Worm (Caenorhabditis elegans) whole organism, mixed stage, embryonic: ENCODE data around the gene pat-12.

Experiments
- M03D4.4 ChIP-seq: sonication (generic microtip); optimal IDR thresholded peaks from 2 replicates; lab custom pipeline; 2017; ENCODE audit warnings: mild to moderate bottlenecking, missing genetic modification characterization, missing compliant biosample characterization
- bed-3 ChIP-seq: fragments of 200-800 bp; sonication (Bioruptor generic); optimal IDR thresholded peaks from 3 replicates; lab custom pipeline; 2018; ENCODE audit warnings: mild to moderate bottlenecking, missing genetic modification characterization, moderate library complexity, missing compliant biosample characterization
- blmp-1 ChIP-seq: fragments of 150-350 bp; optimal IDR thresholded peaks from 2 replicates; lab custom pipeline; 2014; ENCODE audit warnings: missing biosample characterization, missing genetic modification characterization
- ceh-39 ChIP-seq: fragments of 150-350 bp; optimal IDR thresholded peaks from 2 replicates; lab custom pipeline; 2014; ENCODE audit warnings: missing biosample characterization, missing genetic modification characterization
- ceh-43 ChIP-seq: fragments of 200-800 bp; sonication (Bioruptor generic); optimal IDR thresholded peaks from 2 replicates; lab custom pipeline; 2018; ENCODE audit warnings: mild to moderate bottlenecking, missing genetic modification characterization, moderate library complexity, missing compliant biosample characterization
- ceh-83 ChIP-seq: fragments of 200-800 bp; sonication (Bioruptor generic); optimal IDR thresholded peaks from 2 replicates; lab custom pipeline; 2018; ENCODE audit warnings: mild to moderate bottlenecking, missing genetic modification characterization, missing compliant biosample characterization
- ces-1 ChIP-seq: fragments of 150-350 bp; optimal IDR thresholded peaks from 2 replicates; lab custom pipeline; 2014; ENCODE audit warnings: missing biosample characterization, missing genetic modification reagents, missing genetic modification characterization
- cnd-1 ChIP-seq: fragments of 200-800 bp; sonication (Bioruptor generic); optimal IDR thresholded peaks from 2 replicates; lab custom pipeline; 2018; ENCODE audit warnings: mild to moderate bottlenecking, missing genetic modification characterization, missing compliant biosample characterization
- drap-1 ChIP-seq: fragments of 200-800 bp; sonication (Bioruptor generic); optimal IDR thresholded peaks from 3 replicates; lab custom pipeline; 2018; ENCODE audit warnings: mild to moderate bottlenecking, missing genetic modification characterization, missing compliant biosample characterization
- elt-1 ChIP-seq: sonication (generic microtip); optimal IDR thresholded peaks from 2 replicates; lab custom pipeline; 2017; ENCODE audit warnings: missing genetic modification characterization, mild to moderate bottlenecking, missing compliant biosample characterization, antibody characterized with exemption, moderate library complexity, borderline replicate concordance; ENCODE audit not compliant: insufficient read depth
- elt-3 ChIP-seq: fragments of 150-350 bp; optimal IDR thresholded peaks from 2 replicates; lab custom pipeline; 2014; ENCODE audit warnings: missing biosample characterization, missing genetic modification characterization
- flh-1 ChIP-seq: fragments of 200-800 bp; sonication (Bioruptor generic); optimal IDR thresholded peaks from 2 replicates; lab custom pipeline; 2018; ENCODE audit warnings: mild to moderate bottlenecking, missing genetic modification characterization, moderate library complexity, missing compliant biosample characterization
- ham-2 ChIP-seq: fragments of 200-800 bp; sonication (Bioruptor generic); optimal IDR thresholded peaks from 2 replicates; lab custom pipeline; 2018; ENCODE audit warnings: mild to moderate bottlenecking, missing genetic modification characterization, missing compliant biosample characterization
- lin-13 ChIP-seq: fragments of 150-350 bp; optimal IDR thresholded peaks from 2 replicates; lab custom pipeline; 2014; ENCODE audit warnings: missing biosample characterization, missing genetic modification characterization
- lin-32 ChIP-seq: fragments of 200-800 bp; sonication (Bioruptor generic); optimal IDR thresholded peaks from 2 replicates; lab custom pipeline; 2018; ENCODE audit warnings: mild to moderate bottlenecking, missing genetic modification characterization, missing compliant biosample characterization
- lsy-2 ChIP-seq: fragments of 150-350 bp; optimal IDR thresholded peaks from 2 replicates; lab custom pipeline; 2014; ENCODE audit warnings: missing biosample characterization, missing genetic modification characterization
- mab-5 ChIP-seq: fragments of 150-350 bp; optimal IDR thresholded peaks from 2 replicates; lab custom pipeline; 2014; ENCODE audit warnings: missing biosample characterization, missing genetic modification characterization
- mep-1 ChIP-seq: fragments of 150-350 bp; optimal IDR thresholded peaks from 2 replicates; lab custom pipeline; 2017; ENCODE audit warnings: missing biosample characterization, missing genetic modification reagents, missing genetic modification characterization, inconsistent platforms
- mls-2 ChIP-seq: sonication (generic microtip); optimal IDR thresholded peaks from 2 replicates; lab custom pipeline; 2016; ENCODE audit warnings: mild to moderate bottlenecking, missing genetic modification characterization, moderate library complexity, missing compliant biosample characterization
- nhr-12 ChIP-seq: fragments of 150-350 bp; optimal IDR thresholded peaks from 2 replicates; lab custom pipeline; 2014; ENCODE audit warnings: missing biosample characterization, missing genetic modification characterization
- nhr-2 ChIP-seq: fragments of 150-350 bp; optimal IDR thresholded peaks from 2 replicates; lab custom pipeline; 2014; ENCODE audit warnings: missing biosample characterization, missing genetic modification characterization
- nhr-237 ChIP-seq: fragments of 150-350 bp; optimal IDR thresholded peaks from 2 replicates; lab custom pipeline; 2014; ENCODE audit warnings: missing biosample characterization, missing genetic modification characterization
- nhr-28 ChIP-seq: fragments of 150-350 bp; optimal IDR thresholded peaks from 2 replicates; lab custom pipeline; 2014; ENCODE audit warnings: missing biosample characterization, missing genetic modification characterization
- pha-4 ChIP-seq: fragments of 150-350 bp; optimal IDR thresholded peaks from 2 replicates; lab custom pipeline; 2018; ENCODE audit warnings: missing biosample characterization, missing genetic modification reagents, missing genetic modification characterization
- sem-2 ChIP-seq: fragments of 200-800 bp; sonication (Bioruptor generic); optimal IDR thresholded peaks from 2 replicates; lab custom pipeline; 2018; ENCODE audit warnings: mild to moderate bottlenecking, missing genetic modification characterization, missing compliant biosample characterization
- snpc-4 ChIP-seq: fragments of 150-350 bp; optimal IDR thresholded peaks from 2 replicates; lab custom pipeline; 2014; ENCODE audit warnings: missing biosample characterization, missing genetic modification characterization
- sptf-1 ChIP-seq: sonication (generic microtip); optimal IDR thresholded peaks from 2 replicates; lab custom pipeline; 2017; ENCODE audit warnings: mild to moderate bottlenecking, missing genetic modification characterization, moderate library complexity, missing compliant biosample characterization
- tbx-8 ChIP-seq: fragments of 200-800 bp; sonication (Bioruptor generic); optimal IDR thresholded peaks from 2 replicates; lab custom pipeline; 2018; ENCODE audit warnings: mild to moderate bottlenecking, missing genetic modification characterization, moderate library complexity, missing compliant biosample characterization
- unc-120 ChIP-seq: sonication (generic microtip); optimal IDR thresholded peaks from 2 replicates; lab custom pipeline; 2017; ENCODE audit warnings: missing genetic modification characterization, missing compliant biosample characterization; ENCODE audit not compliant: poor library complexity, severe bottlenecking
- unc-39 ChIP-seq: fragments of 150-350 bp; optimal IDR thresholded peaks from 2 replicates; lab custom pipeline; 2014; ENCODE audit warnings: missing biosample characterization, missing genetic modification characterization
- unc-62 ChIP-seq: fragments of 150-350 bp; optimal IDR thresholded peaks from 2 replicates; lab custom pipeline; 2014; ENCODE audit warnings: missing biosample characterization, missing genetic modification reagents, missing genetic modification characterization
- zip-8 ChIP-seq: fragments of 150-350 bp; optimal IDR thresholded peaks from 2 replicates; lab custom pipeline; 2014; ENCODE audit warnings: missing biosample characterization, missing genetic modification characterization
- ztf-11 ChIP-seq: fragments of 150-350 bp; optimal IDR thresholded peaks from 2 replicates; lab custom pipeline; 2014; ENCODE audit warnings: missing biosample characterization, missing genetic modification characterization

pat-12 gene

DNA sequence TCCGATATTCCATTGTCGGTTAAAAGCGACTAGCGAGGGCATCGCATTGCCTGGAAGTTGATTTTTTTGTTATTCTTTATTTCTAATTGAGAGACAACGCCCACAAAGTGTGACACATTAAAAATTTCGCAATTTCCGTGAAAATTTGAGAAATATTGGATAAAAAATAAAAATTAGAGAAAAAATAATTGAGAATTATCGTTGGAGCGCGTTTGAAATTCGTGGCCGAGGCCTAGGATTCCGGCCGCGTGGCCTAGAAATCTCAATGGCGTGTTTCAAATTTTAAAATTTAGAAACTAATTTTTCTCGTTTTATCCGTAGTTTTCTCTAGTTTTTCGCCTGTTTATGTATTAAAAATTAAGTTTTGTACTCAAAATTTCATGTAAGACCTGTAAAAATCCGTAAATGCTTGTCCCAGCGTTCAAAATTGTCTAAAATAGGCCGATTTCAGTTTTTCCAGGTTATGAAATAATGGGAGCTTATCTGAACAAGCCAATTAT lies 31.1 kb upstream of the pat-12 start, which contains the start of the genes dagl-2 and ppm-1.G:
Gene dagl-2 (minus strand): TSS at position 52 of the 500 bp plus-strand sequence.
Gene ppm-1.G (plus strand): TSS at position 450 of the 500 bp plus-strand sequence.
- TF ChIP-seq lin-13 (tag; lab: Kevin White, UChicago) (peak; percentile 12), unc-120 (tag; lab: Kevin White, UChicago) (no peak), elt-1 (tag; lab: Kevin White, UChicago) (no peak), pha-4 (tag; lab: Kevin White, UChicago) (peak; percentile 11), zip-8 (no peak), unc-39 (tag; lab: Kevin White, UChicago) (no peak), unc-62 (GFP tag; lab: Kevin White, UChicago) (no peak), lin-32 (GFP tag; lab: Kevin White, UChicago) (no peak), bed-3 (GFP tag; lab: Kevin White, UChicago) (no peak), nhr-237 (peak; percentile 67), drap-1 (no peak), blmp-1 (tag; lab: Kevin White, UChicago) (no peak), mep-1 (peak; percentile 59), sem-2 (no peak), elt-3 (tag; lab: Kevin White, UChicago) (no peak), snpc-4 (tag; lab: Kevin White, UChicago) (no peak), ces-1 (GFP tag; lab: Kevin White, UChicago) (peak; percentile 88), nhr-28 (tag; lab: Kevin White, UChicago) (no peak), lsy-2 (tag; lab: Kevin White, UChicago) (peak; percentile 76), ceh-39 (tag; lab: Kevin White, UChicago) (peak; percentile 24), ceh-43 (GFP tag; lab: Kevin White, UChicago) (no peak), ztf-11 (tag; lab: Kevin White, UChicago) (no peak), mls-2 (tag; lab: Kevin White, UChicago) (peak; percentile 13), sptf-1 (tag; lab: Kevin White, UChicago) (no peak), ceh-83 (GFP tag; lab: Kevin White, UChicago) (no peak), cnd-1 (tag; lab: Kevin White, UChicago) (no peak), nhr-12 (no peak), flh-1 (GFP tag; lab: Kevin White, UChicago) (no peak)
- TF ChIP-seq, all 35 proteins: peak for 8

DNA sequence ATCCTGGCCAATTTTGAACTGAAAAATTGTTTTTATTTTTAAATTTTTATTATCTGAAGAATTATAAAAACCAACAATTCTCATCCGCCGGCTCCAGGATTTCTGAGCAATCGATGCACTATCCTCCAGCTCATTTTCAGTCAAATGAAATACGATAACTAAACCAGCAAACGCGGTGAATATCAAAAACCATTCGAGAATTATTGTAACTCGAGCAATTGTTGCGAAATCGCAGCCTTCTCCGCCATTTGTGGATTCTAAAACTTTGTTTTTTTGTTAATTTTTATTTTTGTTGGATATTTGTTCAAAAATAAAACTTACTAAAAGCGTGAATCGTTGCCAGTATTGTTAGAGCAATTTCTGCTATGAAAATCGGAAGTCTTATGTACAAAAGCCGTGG lies 30.3 kb upstream of the pat-12 start:
- TF ChIP-seq mab-5 (tag; lab: Kevin White, UChicago) = no peak

DNA sequence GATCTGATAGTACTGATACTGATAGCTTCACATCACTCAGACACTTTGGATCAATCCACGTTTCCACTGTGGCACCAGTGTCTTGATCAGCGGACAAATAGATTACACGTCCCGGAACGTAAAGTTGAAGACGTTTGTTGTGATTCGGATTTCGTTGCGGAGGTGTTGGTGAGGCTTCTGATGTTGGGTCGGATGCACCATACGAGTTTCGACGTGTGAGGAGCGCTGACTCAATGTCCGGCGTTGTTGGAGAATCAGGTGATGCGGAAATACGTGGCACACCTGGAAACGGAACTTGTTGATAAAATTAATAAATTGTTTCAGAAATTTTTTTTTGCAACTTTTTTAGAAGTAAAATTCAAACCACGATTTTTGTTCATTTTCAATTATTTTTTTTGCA lies 26.5 kb upstream of the pat-12 start, which contains the start of gene alh-11:
Gene alh-11 (minus strand): TSS at position 101 of the 400 bp plus-strand sequence.
- TF ChIP-seq lin-32 (GFP tag; lab: Kevin White, UChicago) = no peak
- no peak for TF ChIP-seq elt-1 (tag; lab: Kevin White, UChicago)
- no peak for TF ChIP-seq lsy-2 (tag; lab: Kevin White, UChicago)
- no peak for TF ChIP-seq tbx-8 (GFP tag; lab: Kevin White, UChicago)

DNA sequence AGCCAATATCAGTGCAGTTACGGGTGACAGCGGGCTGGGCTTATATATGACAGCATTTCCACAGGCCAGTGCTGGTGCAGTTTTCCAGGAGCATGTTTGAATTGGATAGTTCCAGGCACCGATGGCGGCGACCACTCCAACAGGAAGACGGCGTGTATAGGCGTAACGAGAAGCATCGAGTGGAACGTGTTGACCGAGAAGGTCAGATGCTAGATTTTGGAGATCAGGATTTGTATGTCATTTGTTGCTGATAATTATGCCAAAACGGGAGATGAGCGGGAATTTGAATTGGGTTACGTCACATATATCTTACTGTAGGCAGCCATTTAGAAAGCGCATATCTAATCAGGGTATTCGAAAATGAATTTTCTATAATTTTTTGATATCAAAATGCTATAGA lies 23.2 kb upstream of the pat-12 start:
- TF ChIP-seq ham-2 (no peak), unc-62 (GFP tag; lab: Kevin White, UChicago) (no peak)
- TF ChIP-seq, all 35 proteins: peak for 0

DNA sequence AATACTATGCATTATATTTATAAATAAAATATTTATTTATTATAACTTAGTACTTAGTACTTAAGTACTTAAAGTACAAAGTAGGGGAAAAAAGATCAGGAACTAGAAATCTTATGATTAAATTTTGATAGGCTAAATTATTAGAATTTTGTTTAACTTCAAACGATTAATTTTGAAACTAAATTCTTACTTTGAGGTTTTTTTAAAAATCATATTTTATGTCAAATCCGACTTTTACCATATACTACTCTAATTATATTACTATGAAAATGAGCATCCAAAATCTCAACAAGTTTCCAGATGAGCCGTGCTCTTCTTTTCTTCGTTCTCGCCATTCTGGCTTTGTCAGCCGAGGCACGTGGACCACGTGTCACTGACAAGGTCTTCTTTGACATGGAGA lies 20.9 kb upstream of the pat-12 start, which contains the start of gene cyn-6:
Gene cyn-6 (plus strand): TSS at position 301 of the 400 bp plus-strand sequence.
- TF ChIP-seq elt-3 (tag; lab: Kevin White, UChicago) (no peak), snpc-4 (tag; lab: Kevin White, UChicago) (no peak), ceh-83 (GFP tag; lab: Kevin White, UChicago) (no peak), pha-4 (tag; lab: Kevin White, UChicago) (no peak), mab-5 (tag; lab: Kevin White, UChicago) (no peak), nhr-2 (tag; lab: Kevin White, UChicago) (no peak), nhr-12 (no peak), flh-1 (GFP tag; lab: Kevin White, UChicago) (no peak), mep-1 (no peak), ztf-11 (tag; lab: Kevin White, UChicago) (no peak), zip-8 (no peak), ceh-39 (tag; lab: Kevin White, UChicago) (no peak), unc-62 (GFP tag; lab: Kevin White, UChicago) (no peak), mls-2 (tag; lab: Kevin White, UChicago) (no peak), bed-3 (GFP tag; lab: Kevin White, UChicago) (no peak), M03D4.4 (no peak), nhr-28 (tag; lab: Kevin White, UChicago) (no peak), lsy-2 (tag; lab: Kevin White, UChicago) (no peak), sem-2 (no peak)
